Fruit fly (Drosophila melanogaster): ENCODE results near the gene brwl.

Gene brwl

DNA sequence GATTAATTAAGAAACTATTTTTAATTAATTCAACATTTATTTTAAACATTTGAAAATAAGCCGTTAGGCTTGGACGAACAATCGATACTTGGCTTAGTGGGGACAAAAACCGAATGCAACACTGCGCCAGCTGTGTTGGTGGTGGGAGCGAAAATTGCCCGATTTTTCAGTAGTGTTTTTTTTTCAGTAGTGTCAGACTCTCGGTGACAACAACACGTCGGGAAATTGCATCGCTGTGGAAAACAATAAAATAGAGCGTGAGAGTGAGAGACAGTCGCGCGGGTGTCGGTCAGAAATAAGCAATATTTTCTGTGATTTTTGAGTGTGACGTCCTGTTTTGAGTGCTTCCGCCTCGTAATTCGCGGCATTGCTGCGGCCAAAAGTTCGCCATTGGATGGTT is 48.0 kb downstream of the brwl start (continued):
- TF ChIP-seq Side (GFP tag; optimal IDR thresholded peaks at IDR 0.05), result peak; percentile 58
- peak; percentile 20 for TF ChIP-seq caup (GFP tag; optimal IDR thresholded peaks at IDR 0.05; ENCODE audit: severe bottlenecking)
- TF ChIP-seq sim (GFP tag; IDR thresholded peaks at IDR 0.05), result no peak
- no peak for TF ChIP-seq Rx (GFP tag; IDR thresholded peaks at IDR 0.05)
- TF ChIP-seq Abd-B (GFP tag; optimal IDR thresholded peaks at IDR 0.05), result no peak
- no peak for TF ChIP-seq pan (optimal IDR thresholded peaks at IDR 0.05)
- peak in 1 of 2 experiments; percentile 56 for TF ChIP-seq pan (GFP tag; optimal IDR thresholded peaks at IDR 0.05 in 1 of 2, IDR thresholded peaks at IDR 0.05 in 1 of 2)
- TF ChIP-seq nmo (GFP tag; optimal IDR thresholded peaks at IDR 0.05), result peak; percentile 9
- TF ChIP-seq luna (GFP tag; optimal IDR thresholded peaks at IDR 0.05), result no peak
- peak; percentile 39; the same call in 1 of the 2 replicates for TF ChIP-seq al (GFP tag; IDR thresholded peaks at IDR 0.05)
- peak; percentile 81 for TF ChIP-seq CG8290 (GFP tag; optimal IDR thresholded peaks at IDR 0.05)
- TF ChIP-seq CG8290 (tag; optimal IDR thresholded peaks at IDR 0.05), result peak in 1 of 2 experiments; percentile 85
- TF ChIP-seq Usf (GFP tag; optimal IDR thresholded peaks at IDR 0.05), result no peak
- TF ChIP-seq cas (GFP tag; IDR thresholded peaks at IDR 0.05), result 0 out of 2 replicates have a peak, but pooled peaks have one; percentile 38
- peak; percentile 63 for TF ChIP-seq lilli (GFP tag; optimal IDR thresholded peaks at IDR 0.05)
- peak; percentile 59 for TF ChIP-seq CG7987 (GFP tag; optimal IDR thresholded peaks at IDR 0.05)
- TF ChIP-seq disco-r (GFP tag; optimal IDR thresholded peaks at IDR 0.05), result peak; percentile 55
- peak; percentile 74 for TF ChIP-seq her (GFP tag; optimal IDR thresholded peaks at IDR 0.05)
- TF ChIP-seq nau (GFP tag; optimal IDR thresholded peaks at IDR 0.05), result no peak
- no peak for TF ChIP-seq CG6854 (GFP tag; optimal IDR thresholded peaks at IDR 0.05)
- no peak for TF ChIP-seq Meics (GFP tag; optimal IDR thresholded peaks at IDR 0.05)
- TF ChIP-seq en (GFP tag; optimal IDR thresholded peaks at IDR 0.05), result no peak
- TF ChIP-seq jigr1 (GFP tag; IDR thresholded peaks at IDR 0.05), result no peak
- TF ChIP-seq NfI (GFP tag; optimal IDR thresholded peaks at IDR 0.05), result peak; percentile 25
- no peak for TF ChIP-seq Dip3 (GFP tag; optimal IDR thresholded peaks at IDR 0.05)
- peak; percentile 39 for TF ChIP-seq CG8089 (GFP tag; optimal IDR thresholded peaks at IDR 0.05)
- TF ChIP-seq peb (GFP tag; IDR thresholded peaks at IDR 0.05), result no peak
- peak; percentile 77 for TF ChIP-seq Ets97D (GFP tag; optimal IDR thresholded peaks at IDR 0.05)

DNA sequence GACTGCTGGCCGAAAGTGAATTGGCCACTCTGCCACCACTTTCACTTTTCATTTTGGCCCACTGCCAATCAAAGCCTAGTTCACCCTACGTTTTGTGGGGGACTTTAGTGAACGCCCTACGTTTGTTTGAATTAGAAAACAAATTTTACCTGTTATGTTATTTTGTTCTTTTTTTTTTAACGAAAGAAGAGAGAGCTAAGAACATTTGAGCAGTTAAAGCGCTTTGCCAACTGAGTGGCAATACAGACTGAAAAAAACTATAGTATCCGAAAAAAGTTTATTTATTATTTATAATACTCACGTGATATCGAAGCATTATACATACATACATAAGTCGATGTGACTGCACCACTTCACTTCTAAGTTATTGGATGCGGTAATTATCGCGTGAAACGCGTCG is 49.2 kb downstream of the brwl start:
- TF ChIP-seq CG4617 (GFP tag; optimal IDR thresholded peaks at IDR 0.05; ENCODE audit: borderline replicate concordance) (no peak), lmd (GFP tag; IDR thresholded peaks at IDR 0.05) (no peak), CG30403 (GFP tag; optimal IDR thresholded peaks at IDR 0.05) (peak; percentile 37), chm (GFP tag; IDR thresholded peaks at IDR 0.05) (no peak), Dek (tag; optimal IDR thresholded peaks at IDR 0.05) (no peak), hkb (optimal IDR thresholded peaks at IDR 0.05) (no peak), hkb (GFP tag; IDR thresholded peaks at IDR 0.05) (no peak), vnd (GFP tag; IDR thresholded peaks at IDR 0.05; ENCODE audit: partially characterized antibody) (no peak), CG3065 (GFP tag; optimal IDR thresholded peaks at IDR 0.05) (no peak), CG9609 (GFP tag; optimal IDR thresholded peaks at IDR 0.05) (no peak), CG11398 (GFP tag; optimal IDR thresholded peaks at IDR 0.05) (no peak), sens (GFP tag) (peak; percentile 67), CHES-1-like (GFP tag; optimal IDR thresholded peaks at IDR 0.05) (no peak), zfh1 (GFP tag; IDR thresholded peaks at IDR 0.05) (no peak), az2 (GFP tag; optimal IDR thresholded peaks at IDR 0.05) (no peak), chn (GFP tag; optimal IDR thresholded peaks at IDR 0.05) (no peak), CG10431 (GFP tag; optimal IDR thresholded peaks at IDR 0.05) (no peak), twi (tag; optimal IDR thresholded peaks at IDR 0.05) (no peak), crp (GFP tag; optimal IDR thresholded peaks at IDR 0.05) (no peak), zf30C (GFP tag; optimal IDR thresholded peaks at IDR 0.05) (no peak), ase (GFP tag; IDR thresholded peaks at IDR 0.05) (no peak), sim (GFP tag; IDR thresholded peaks at IDR 0.05) (no peak), ssp (GFP tag; IDR thresholded peaks at IDR 0.05) (no peak), CG11456 (GFP tag; IDR thresholded peaks at IDR 0.05) (no peak), bigmax (GFP tag; optimal IDR thresholded peaks at IDR 0.05) (no peak), CG8388 (GFP tag; optimal IDR thresholded peaks at IDR 0.05) (no peak), CG1832 (GFP tag; optimal IDR thresholded peaks at IDR 0.05) (no peak)
